Worm (Caenorhabditis elegans): Measurements from ENCODE around the gene gcsh-1.

ce11 chrX:14508823-14509259 lies 6.0 kb downstream of the gcsh-1 start:
- no peak for TF ChIP-seq lin-13 (tag; optimal IDR thresholded peaks at IDR 0.05)
- no peak for TF ChIP-seq elt-3 (tag; optimal IDR thresholded peaks at IDR 0.05)
- TF ChIP-seq elt-1 (tag; optimal IDR thresholded peaks at IDR 0.05; ENCODE audit: borderline replicate concordance, insufficient read depth), result no peak
- no peak for TF ChIP-seq nhr-237 (tag; optimal IDR thresholded peaks at IDR 0.05)
- no peak for TF ChIP-seq pha-4 (tag; optimal IDR thresholded peaks at IDR 0.05)
- no peak for TF ChIP-seq bed-3 (GFP tag; optimal IDR thresholded peaks at IDR 0.05)
- TF ChIP-seq unc-62 (GFP tag; optimal IDR thresholded peaks at IDR 0.05), result peak; percentile 83
- TF ChIP-seq ceh-43 (GFP tag; optimal IDR thresholded peaks at IDR 0.05), result no peak
- TF ChIP-seq ceh-83 (GFP tag; optimal IDR thresholded peaks at IDR 0.05), result no peak
- no peak for TF ChIP-seq nhr-12 (tag; optimal IDR thresholded peaks at IDR 0.05)
- TF ChIP-seq sptf-1 (tag; optimal IDR thresholded peaks at IDR 0.05), result no peak
- TF ChIP-seq nhr-76 (tag; optimal IDR thresholded peaks at IDR 0.05), result no peak

Data from whole organism, mixed stage, embryonic.